Worm (Caenorhabditis elegans) whole organism, early embryonic: ENCODE results near the gene F14D2.5.

Experiments
- B0310.2 ChIP-seq: sonication (generic microtip); optimal IDR thresholded peaks from 2 replicates; lab custom pipeline; 2016; ENCODE audit warnings: mild to moderate bottlenecking, missing genetic modification characterization, missing compliant biosample characterization
- F13C5.2 ChIP-seq: sonication (generic microtip); optimal IDR thresholded peaks from 2 replicates; lab custom pipeline; 2017; ENCODE audit warnings: mild to moderate bottlenecking, missing genetic modification characterization, inconsistent platforms, missing compliant biosample characterization
- aly-1 ChIP-seq: sonication (generic microtip); optimal IDR thresholded peaks from 2 replicates; lab custom pipeline; 2016; ENCODE audit warnings: missing genetic modification characterization, missing compliant biosample characterization
- ama-1 ChIP-seq: fragments of 150-350 bp; optimal IDR thresholded peaks from 2 replicates; lab custom pipeline; 2014
- ceh-13 ChIP-seq: fragments of 200-800 bp; sonication (Bioruptor generic); optimal IDR thresholded peaks from 2 replicates; lab custom pipeline; 2018; ENCODE audit warnings: mild to moderate bottlenecking, missing genetic modification characterization, missing compliant biosample characterization
- ceh-36 ChIP-seq: sonication (generic microtip); optimal IDR thresholded peaks from 2 replicates; lab custom pipeline; 2016; ENCODE audit warnings: missing genetic modification characterization, inconsistent platforms, missing compliant biosample characterization
- ets-7 ChIP-seq: sonication (generic microtip); optimal IDR thresholded peaks from 2 replicates; lab custom pipeline; 2016; ENCODE audit warnings: missing genotype, missing genetic modification characterization, missing compliant biosample characterization
- flt-1 ChIP-seq: fragments of 200-800 bp; sonication (Bioruptor generic); IDR thresholded peaks from 2 replicates; pipeline ENCODE4 v1.3.6; 2022; ENCODE audit warnings: missing genetic modification characterization, missing compliant biosample characterization
- hmbx-1 ChIP-seq: sonication (generic microtip); optimal IDR thresholded peaks from 2 replicates; lab custom pipeline; 2016; ENCODE audit warnings: mild to moderate bottlenecking, missing genetic modification characterization, missing compliant biosample characterization
- hmg-4 ChIP-seq: fragments of 200-800 bp; sonication (Bioruptor generic); optimal IDR thresholded peaks from 2 replicates; lab custom pipeline; 2018; ENCODE audit warnings: mild to moderate bottlenecking, missing genetic modification characterization, missing compliant biosample characterization
- hnd-1 ChIP-seq: sonication (generic microtip); optimal IDR thresholded peaks from 2 replicates; lab custom pipeline; 2016; ENCODE audit warnings: missing genetic modification characterization, missing compliant biosample characterization
- pes-1 ChIP-seq: fragments of 200-800 bp; sonication (Bioruptor generic); IDR thresholded peaks from 2 replicates; pipeline ENCODE4 v1.3.6; 2022; ENCODE audit warnings: missing genetic modification reagents, missing genetic modification characterization, missing compliant biosample characterization
- scrt-1 ChIP-seq: fragments of 200-800 bp; sonication (Bioruptor generic); IDR thresholded peaks from 2 replicates; pipeline ENCODE4 v1.3.6; 2022; ENCODE audit warnings: missing genetic modification characterization, missing compliant biosample characterization
- sea-1 ChIP-seq: fragments of 200-800 bp; sonication (Bioruptor generic); conservative IDR thresholded peaks from 2 replicates; pipeline ENCODE4 v1.3.6; 2022; ENCODE audit warnings: missing genetic modification characterization, missing compliant biosample characterization
- tbx-11 ChIP-seq: fragments of 200-800 bp; sonication (Bioruptor generic); IDR thresholded peaks from 2 replicates; pipeline ENCODE4 v1.3.6; 2022; ENCODE audit warnings: missing genetic modification characterization, missing compliant biosample characterization
- tbx-37 ChIP-seq: fragments of 200-800 bp; sonication (Bioruptor generic); conservative IDR thresholded peaks from 2 replicates; pipeline ENCODE4 v1.3.6; 2022; ENCODE audit warnings: missing genetic modification reagents, missing genetic modification characterization, missing compliant biosample characterization
- tra-4 ChIP-seq: sonication (generic microtip); optimal IDR thresholded peaks from 2 replicates; lab custom pipeline; 2017; ENCODE audit warnings: missing genetic modification characterization, missing compliant biosample characterization

Gene F14D2.5

ce11 chrII:3349820-3350291 lies 9.5 kb downstream of the F14D2.5 start, which contains the start of gene F14D2.8:
F14D2.8 (minus strand) TSS chrII:3349870.
- TF ChIP-seq sea-1 = no peak
- no peak for TF ChIP-seq tbx-37 (GFP tag; lab: Robert Waterston, UW)
- no peak for TF ChIP-seq aly-1

ce11 chrII:3358834-3359233 lies 18.5 kb downstream of the F14D2.5 start, which contains the start of the genes lido-14 and bath-27:
lido-14 (plus strand) TSS chrII:3359134.
bath-27 (plus strand) TSS chrII:3359139.
- TF ChIP-seq pes-1 (GFP tag; lab: Robert Waterston, UW) = no peak
- TF ChIP-seq hnd-1 (tag; lab: Kevin White, UChicago) = no peak
- no peak for TF ChIP-seq tbx-37 (GFP tag; lab: Robert Waterston, UW)
- TF ChIP-seq sea-1 = no peak
- no peak for TF ChIP-seq tbx-11 (GFP tag; lab: Robert Waterston, UW)
- TF ChIP-seq hmg-4 (GFP tag; lab: Kevin White, UChicago) = no peak
- TF ChIP-seq F13C5.2 (tag; lab: Kevin White, UChicago) = no peak
- no peak for TF ChIP-seq B0310.2 (tag; lab: Kevin White, UChicago)
- TF ChIP-seq ama-1 (lab: Kevin White, UChicago) = no peak
- no peak for TF ChIP-seq ceh-13
- no peak for TF ChIP-seq scrt-1 (GFP tag; lab: Robert Waterston, UW)
- no peak for TF ChIP-seq tra-4 (tag; lab: Kevin White, UChicago)
- TF ChIP-seq ceh-36 (tag; lab: Kevin White, UChicago) = no peak
- no peak for TF ChIP-seq ets-7 (tag; lab: Kevin White, UChicago)
- TF ChIP-seq flt-1 (GFP tag; lab: Robert Waterston, UW) = no peak
- TF ChIP-seq hmbx-1 = no peak
- no peak for TF ChIP-seq aly-1

ce11 chrII:3367100-3367499 lies 26.7 kb downstream of the F14D2.5 start, which contains the start of gene Y49F6C.6:
Y49F6C.6 (minus strand) TSS chrII:3367200.
- TF ChIP-seq tbx-37 (GFP tag; lab: Robert Waterston, UW) = no peak
- TF ChIP-seq tbx-11 (GFP tag; lab: Robert Waterston, UW) = no peak
- TF ChIP-seq ama-1 (lab: Kevin White, UChicago) = no peak
- no peak for TF ChIP-seq scrt-1 (GFP tag; lab: Robert Waterston, UW)
- no peak for TF ChIP-seq F13C5.2 (tag; lab: Kevin White, UChicago)
- no peak for TF ChIP-seq aly-1
- no peak for TF ChIP-seq B0310.2 (tag; lab: Kevin White, UChicago)
- TF ChIP-seq hmg-4 (GFP tag; lab: Kevin White, UChicago) = no peak
- TF ChIP-seq ceh-36 (tag; lab: Kevin White, UChicago) = no peak
- no peak for TF ChIP-seq ceh-13
- TF ChIP-seq ets-7 (tag; lab: Kevin White, UChicago) = no peak
- no peak for TF ChIP-seq pes-1 (GFP tag; lab: Robert Waterston, UW)
- no peak for TF ChIP-seq flt-1 (GFP tag; lab: Robert Waterston, UW)
- TF ChIP-seq tra-4 (tag; lab: Kevin White, UChicago) = no peak
- TF ChIP-seq sea-1 = no peak
- no peak for TF ChIP-seq hmbx-1
- no peak for TF ChIP-seq hnd-1 (tag; lab: Kevin White, UChicago)

ce11 chrII:3368097-3368496 lies 27.7 kb downstream of the F14D2.5 start, which contains the start of gene Y49F6C.7:
Y49F6C.7 (minus strand) TSS chrII:3368197.
- no peak for TF ChIP-seq ets-7 (tag; lab: Kevin White, UChicago)

- TF ChIP-seq hmg-4 (GFP tag; lab: Kevin White, UChicago) (no peak), hnd-1 (tag; lab: Kevin White, UChicago) (no peak), ceh-13 (no peak), sea-1 (no peak), tbx-11 (GFP tag; lab: Robert Waterston, UW) (no peak), scrt-1 (GFP tag; lab: Robert Waterston, UW) (no peak), aly-1 (no peak), ama-1 (lab: Kevin White, UChicago) (no peak), tbx-37 (GFP tag; lab: Robert Waterston, UW) (no peak), tra-4 (tag; lab: Kevin White, UChicago) (no peak), hmbx-1 (no peak), ceh-36 (tag; lab: Kevin White, UChicago) (no peak)
Measured at ce11 chrII:3370061-3370460, 29.7 kb downstream of the F14D2.5 start, which contains the start of gene Y49F6C.8. Y49F6C.8 (minus strand) TSS chrII:3370111.

- no peak for TF ChIP-seq B0310.2 (tag; lab: Kevin White, UChicago)
- TF ChIP-seq ama-1 (lab: Kevin White, UChicago) = no peak
- TF ChIP-seq aly-1 = no peak
- TF ChIP-seq hmg-4 (GFP tag; lab: Kevin White, UChicago) = no peak
- no peak for TF ChIP-seq ceh-36 (tag; lab: Kevin White, UChicago)
- no peak for TF ChIP-seq hmbx-1
- TF ChIP-seq tbx-11 (GFP tag; lab: Robert Waterston, UW) = no peak
- no peak for TF ChIP-seq hnd-1 (tag; lab: Kevin White, UChicago)
- TF ChIP-seq tbx-37 (GFP tag; lab: Robert Waterston, UW) = no peak
- TF ChIP-seq sea-1 = no peak
- TF ChIP-seq flt-1 (GFP tag; lab: Robert Waterston, UW) = no peak
- no peak for TF ChIP-seq scrt-1 (GFP tag; lab: Robert Waterston, UW)
- TF ChIP-seq pes-1 (GFP tag; lab: Robert Waterston, UW) = no peak
- no peak for TF ChIP-seq ceh-13
Measured at ce11 chrII:3371010-3371409, 30.7 kb downstream of the F14D2.5 start, which contains the start of gene bath-23. bath-23 (plus strand) TSS chrII:3371310.

- TF ChIP-seq sea-1 (no peak), ets-7 (tag; lab: Kevin White, UChicago) (peak; percentile 24), hmbx-1 (no peak)
Measured at ce11 chrII:3373875-3374274, 33.5 kb downstream of the F14D2.5 start.

- no peak for TF ChIP-seq ceh-36 (tag; lab: Kevin White, UChicago)
Measured at ce11 chrII:3374779-3375178, 34.4 kb downstream of the F14D2.5 start, which contains the start of gene bath-10. bath-10 (plus strand) TSS chrII:3375079.
